Worm (Caenorhabditis elegans): ENCODE measurements around the gene pde-2.

Gene pde-2

DNA sequence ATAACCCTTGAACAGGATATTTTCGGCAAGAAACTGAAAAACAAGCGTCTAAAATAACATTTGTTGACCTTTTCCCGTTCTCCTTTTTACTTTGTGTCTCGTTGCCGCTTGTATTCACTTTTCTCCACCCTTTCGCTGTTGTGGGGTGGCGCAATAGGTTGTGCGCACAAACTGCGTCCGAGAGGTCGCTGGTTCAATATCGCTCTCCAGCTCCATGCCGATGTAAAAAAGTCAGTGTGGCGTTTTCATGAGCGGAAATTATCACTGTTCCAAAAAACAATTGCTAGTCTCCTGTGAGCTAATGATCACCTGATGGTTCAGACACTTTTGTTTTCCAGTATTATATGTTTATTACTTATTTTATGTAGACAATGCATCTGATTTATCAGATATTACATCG lies 44.1 kb downstream of the pde-2 start (continued):
- peak; percentile 79 for TF ChIP-seq lin-40 (tag; optimal IDR thresholded peaks at IDR 0.05)
- TF ChIP-seq lag-1 (GFP tag; IDR thresholded peaks at IDR 0.05): no peak
- peak; percentile 57 for TF ChIP-seq ets-4 (GFP tag; optimal IDR thresholded peaks at IDR 0.05)
- TF ChIP-seq attf-5 (GFP tag; optimal IDR thresholded peaks at IDR 0.05): peak; percentile 81
- TF ChIP-seq pbrm-1 (GFP tag; IDR thresholded peaks at IDR 0.05): peak; percentile 76; the same call in 1 of the 2 replicates
- TF ChIP-seq attf-6 (GFP tag; IDR thresholded peaks at IDR 0.05): no peak
- TF ChIP-seq nhr-27 (tag; optimal IDR thresholded peaks at IDR 0.05): peak; percentile 27
- peak; percentile 54 for TF ChIP-seq somi-1 (GFP tag; optimal IDR thresholded peaks at IDR 0.05)
- TF ChIP-seq atf-7 (tag; optimal IDR thresholded peaks at IDR 0.05): no peak
- TF ChIP-seq aptf-2 (GFP tag; conservative IDR thresholded peaks at IDR 0.05): 0 out of 2 replicates have a peak, but pooled peaks have one; percentile 32
- no peak for TF ChIP-seq ceh-40 (GFP tag; IDR thresholded peaks at IDR 0.05)
- peak; percentile 83 for TF ChIP-seq B0261.1 (tag; optimal IDR thresholded peaks at IDR 0.05)
- no peak for TF ChIP-seq ztf-28 (GFP tag; IDR thresholded peaks at IDR 0.05)
- no peak for TF ChIP-seq pha-4 (tag; optimal IDR thresholded peaks at IDR 0.05)
- TF ChIP-seq F37B4.10 (GFP tag; IDR thresholded peaks at IDR 0.05): no peak
- TF ChIP-seq C06A6.2 (GFP tag; conservative IDR thresholded peaks at IDR 0.05): no peak
- 0 out of 2 replicates have a peak, but pooled peaks have one; percentile 23 for TF ChIP-seq C17E4.6 (GFP tag; IDR thresholded peaks at IDR 0.05)
- TF ChIP-seq Y53F4B.3 (GFP tag; IDR thresholded peaks at IDR 0.05): no peak; the same call in 1 of the 2 replicates
- TF ChIP-seq nhr-120 (GFP tag; IDR thresholded peaks at IDR 0.05): peak; percentile 85; the same call in 1 of the 2 replicates
- peak; percentile 81 for TF ChIP-seq madf-10 (tag; optimal IDR thresholded peaks at IDR 0.05)
- TF ChIP-seq F55B11.4 (tag; optimal IDR thresholded peaks at IDR 0.05; ENCODE audit: borderline replicate concordance, insufficient read depth): no peak
- peak; percentile 63 to 87 for TF ChIP-seq rec-8 (tag; optimal IDR thresholded peaks at IDR 0.05)
- TF ChIP-seq ztf-22 (GFP tag; optimal IDR thresholded peaks at IDR 0.05): peak; percentile 57
- TF ChIP-seq gei-17 (GFP tag; optimal IDR thresholded peaks at IDR 0.05): no peak
- peak; percentile 35 for TF ChIP-seq tlf-1 (GFP tag; optimal IDR thresholded peaks at IDR 0.05)
- TF ChIP-seq B0336.3 (GFP tag; IDR thresholded peaks at IDR 0.05): no peak
- peak; percentile 84 for TF ChIP-seq K12H6.12 (tag; optimal IDR thresholded peaks at IDR 0.05)
- TF ChIP-seq akir-1 (GFP tag; optimal IDR thresholded peaks at IDR 0.05): peak; percentile 68
- TF ChIP-seq K11D2.4 (GFP tag; IDR thresholded peaks at IDR 0.05): no peak; the same call in 1 of the 2 replicates
- peak; percentile 39 for TF ChIP-seq efl-1 (GFP tag; optimal IDR thresholded peaks at IDR 0.05)
- TF ChIP-seq hlh-12 (tag; optimal IDR thresholded peaks at IDR 0.05): no peak
- TF ChIP-seq snpc-1.1 (tag; optimal IDR thresholded peaks at IDR 0.05; ENCODE audit: insufficient read depth): peak; percentile 35
- TF ChIP-seq mes-4 (tag; optimal IDR thresholded peaks at IDR 0.05): peak; percentile 38
- 0 out of 2 replicates have a peak, but pooled peaks have one; percentile 37 for TF ChIP-seq egl-44 (GFP tag; IDR thresholded peaks at IDR 0.05)
- no peak; the same call in 1 of the 2 replicates for TF ChIP-seq ztf-6 (GFP tag; IDR thresholded peaks at IDR 0.05)
- TF ChIP-seq nfyb-1 (GFP tag; IDR thresholded peaks at IDR 0.05): no peak
- 0 out of 2 replicates have a peak, but pooled peaks have one; percentile 34 for TF ChIP-seq B0019.2 (GFP tag; conservative IDR thresholded peaks at IDR 0.05)
- 0 out of 2 replicates have a peak, but pooled peaks have one; percentile 58 for TF ChIP-seq lir-1 (GFP tag; conservative IDR thresholded peaks at IDR 0.05)
- TF ChIP-seq aptf-3 (GFP tag; IDR thresholded peaks at IDR 0.05): no peak
- TF ChIP-seq hsf-1 (GFP tag; IDR thresholded peaks at IDR 0.05): no peak
- peak; percentile 58 for TF ChIP-seq F49E8.2 (tag; optimal IDR thresholded peaks at IDR 0.05; ENCODE audit: insufficient read depth)
- 0 out of 2 replicates have a peak, but pooled peaks have one; percentile 14 for TF ChIP-seq madf-3 (GFP tag; IDR thresholded peaks at IDR 0.05)
- TF ChIP-seq F23B12.7 (tag; optimal IDR thresholded peaks at IDR 0.05; ENCODE audit: insufficient read depth): peak; percentile 65
- TF ChIP-seq nfya-1 (tag; optimal IDR thresholded peaks at IDR 0.05; ENCODE audit: borderline replicate concordance, insufficient read depth): no peak
- 0 out of 2 replicates have a peak, but pooled peaks have one; percentile 55 for TF ChIP-seq Y95B8A.8 (GFP tag; IDR thresholded peaks at IDR 0.05)
- peak; percentile 45 to 65 for TF ChIP-seq let-607 (tag; optimal IDR thresholded peaks at IDR 0.05)
- TF ChIP-seq nhr-90 (tag; optimal IDR thresholded peaks at IDR 0.05): peak; percentile 89

Measured in whole organism, young adult.